Worm (Caenorhabditis elegans): ENCODE data around the gene nid-1.

- no peak for TF ChIP-seq him-1 (tag; optimal IDR thresholded peaks at IDR 0.05)
- no peak for TF ChIP-seq W03F9.2 (tag; optimal IDR thresholded peaks at IDR 0.05)
- TF ChIP-seq dao-5 (tag; optimal IDR thresholded peaks at IDR 0.05): no peak
Observed at ce11 chrV:12922308-12922707, 12.4 kb downstream of the nid-1 start, which contains the start of gene dhrs-4.
